Worm (Caenorhabditis elegans): ENCODE measurements around the gene Y57G11C.3.
A peak's percentile ranks its signal among the peaks of the same experiment; 100 is the strongest.

Gene Y57G11C.3

DNA sequence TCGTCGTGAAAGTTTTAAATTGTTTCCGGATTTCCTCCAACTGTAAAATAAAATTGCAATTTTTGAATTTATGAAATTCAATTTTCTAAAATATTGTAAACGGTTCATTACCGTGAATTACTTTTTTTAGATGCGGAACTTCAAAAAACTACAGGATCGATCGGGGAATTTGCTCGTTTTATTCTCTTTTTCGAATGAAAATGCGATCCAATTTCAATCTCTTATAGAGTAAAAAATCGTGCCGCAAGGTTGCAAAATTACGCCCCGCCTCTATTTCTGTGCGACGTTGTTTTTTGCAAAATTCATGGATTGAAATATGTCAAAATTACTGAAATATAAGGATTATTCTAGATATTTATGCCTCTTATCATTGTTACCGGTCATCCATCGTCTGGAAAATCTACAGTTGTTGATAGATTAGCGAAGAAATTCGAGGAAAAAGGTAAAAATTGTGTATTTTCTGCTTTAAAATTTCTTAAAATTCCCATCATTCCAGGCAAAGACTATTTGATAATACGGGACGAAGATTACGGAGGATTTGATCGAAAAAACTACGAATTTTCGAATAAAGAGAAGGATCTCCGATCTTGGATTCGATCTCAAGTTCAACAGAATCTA lies 1.3 kb downstream of the Y57G11C.3 start, which contains the start of gene Y57G11C.43 (continued):
- TF ChIP-seq tbp1 (GFP tag; optimal IDR thresholded peaks at IDR 0.05) (peak; percentile 26), ccch-3 (GFP tag; optimal IDR thresholded peaks at IDR 0.05) (no peak), lsy-27 (tag; optimal IDR thresholded peaks at IDR 0.05; ENCODE audit: borderline replicate concordance, insufficient read depth) (no peak), mes-4 (tag; optimal IDR thresholded peaks at IDR 0.05) (no peak), ztf-26 (tag; optimal IDR thresholded peaks at IDR 0.05) (no peak), snpc-4 (GFP tag; optimal IDR thresholded peaks at IDR 0.05) (no peak), snpc-4 (tag; optimal IDR thresholded peaks at IDR 0.05) (peak in 3 of 4 experiments; percentile 25 to 92 (median 76)), F55B11.4 (tag; optimal IDR thresholded peaks at IDR 0.05; ENCODE audit: borderline replicate concordance, insufficient read depth) (no peak), F39B2.1 (GFP tag; IDR thresholded peaks at IDR 0.05) (no peak), madf-6 (GFP tag; IDR thresholded peaks at IDR 0.05) (peak; percentile 56), C17E4.6 (GFP tag; IDR thresholded peaks at IDR 0.05) (no peak), pbrm-1 (GFP tag; IDR thresholded peaks at IDR 0.05) (0 out of 2 replicates have a peak, but pooled peaks have one; percentile 16), tbx-9 (tag; optimal IDR thresholded peaks at IDR 0.05; ENCODE audit: borderline replicate concordance) (no peak), ceh-27 (GFP tag; optimal IDR thresholded peaks at IDR 0.05) (no peak), unc-130 (GFP tag; optimal IDR thresholded peaks at IDR 0.05) (peak; percentile 28), sea-2 (GFP tag; IDR thresholded peaks at IDR 0.05) (no peak), C06A6.2 (GFP tag; conservative IDR thresholded peaks at IDR 0.05) (no peak), nhr-27 (tag; optimal IDR thresholded peaks at IDR 0.05) (no peak), attf-5 (GFP tag; optimal IDR thresholded peaks at IDR 0.05) (no peak), mxl-1 (tag; optimal IDR thresholded peaks at IDR 0.05) (no peak), rcor-1 (GFP tag; IDR thresholded peaks at IDR 0.05) (no peak), T26A5.8 (tag; optimal IDR thresholded peaks at IDR 0.05) (no peak), lir-1 (GFP tag; conservative IDR thresholded peaks at IDR 0.05) (no peak), nhr-90 (tag; optimal IDR thresholded peaks at IDR 0.05) (no peak), let-607 (tag; optimal IDR thresholded peaks at IDR 0.05) (no peak), zim-3 (tag; optimal IDR thresholded peaks at IDR 0.05) (no peak), nfyb-1 (GFP tag; IDR thresholded peaks at IDR 0.05) (0 out of 2 replicates have a peak, but pooled peaks have one; percentile 25), aptf-3 (GFP tag; IDR thresholded peaks at IDR 0.05) (no peak), snpc-1.1 (tag; optimal IDR thresholded peaks at IDR 0.05; ENCODE audit: insufficient read depth) (no peak), die-1 (tag; optimal IDR thresholded peaks at IDR 0.05) (no peak), B0019.2 (GFP tag; conservative IDR thresholded peaks at IDR 0.05) (no peak), ekl-4 (GFP tag; IDR thresholded peaks at IDR 0.05) (peak; percentile 55), ceh-91 (GFP tag; IDR thresholded peaks at IDR 0.05) (no peak), snpc-3.4 (tag; optimal IDR thresholded peaks at IDR 0.05) (peak; percentile 6), dox-1 (GFP tag; IDR thresholded peaks at IDR 0.05) (no peak), ceh-100 (GFP tag; IDR thresholded peaks at IDR 0.05) (no peak), lag-1 (GFP tag; IDR thresholded peaks at IDR 0.05) (no peak), egrh-3 (GFP tag; IDR thresholded peaks at IDR 0.05) (no peak), hmg-20 (GFP tag; IDR thresholded peaks at IDR 0.05) (no peak), aptf-2 (GFP tag; conservative IDR thresholded peaks at IDR 0.05) (no peak), him-1 (tag; optimal IDR thresholded peaks at IDR 0.05) (no peak), repo-1 (tag; optimal IDR thresholded peaks at IDR 0.05) (no peak), gei-17 (GFP tag; optimal IDR thresholded peaks at IDR 0.05) (no peak), akir-1 (GFP tag; optimal IDR thresholded peaks at IDR 0.05) (no peak), mcd-1 (GFP tag; IDR thresholded peaks at IDR 0.05) (no peak), nhr-80 (tag; optimal IDR thresholded peaks at IDR 0.05) (no peak), hrde-1 (tag; optimal IDR thresholded peaks at IDR 0.05; ENCODE audit: borderline replicate concordance) (no peak), dpl-1 (GFP tag; optimal IDR thresholded peaks at IDR 0.05) (no peak)
